Worm (Caenorhabditis elegans) whole organism, L3 larva: ENCODE results near the gene F53C3.11.

Experiments
- aly-2 ChIP-seq: fragments of 150-350 bp; optimal IDR thresholded peaks from 2 replicates; lab custom pipeline; 2014; ENCODE audit warnings: missing biosample characterization, missing genetic modification characterization
- ceh-82 ChIP-seq: fragments of 150-350 bp; optimal IDR thresholded peaks from 2 replicates; lab custom pipeline; 2014; ENCODE audit warnings: missing biosample characterization, missing genetic modification characterization
- hmg-11 ChIP-seq: sonication (generic microtip); optimal IDR thresholded peaks from 2 replicates; lab custom pipeline; 2016; ENCODE audit warnings: missing genetic modification characterization, missing compliant biosample characterization
- lin-15B ChIP-seq: fragments of 150-350 bp; optimal IDR thresholded peaks from 2 replicates; lab custom pipeline; 2014; ENCODE audit warnings: missing biosample characterization, missing genetic modification characterization
- nhr-28 ChIP-seq: fragments of 150-350 bp; optimal IDR thresholded peaks from 2 replicates; lab custom pipeline; 2014; ENCODE audit warnings: missing biosample characterization, missing genetic modification characterization
- nhr-77 ChIP-seq: fragments of 150-350 bp; optimal IDR thresholded peaks from 2 replicates; lab custom pipeline; 2014; ENCODE audit warnings: missing biosample characterization, missing genetic modification characterization
- pqm-1 ChIP-seq: fragments of 150-350 bp; optimal IDR thresholded peaks from 2 replicates; lab custom pipeline; 2017; ENCODE audit warnings: missing biosample characterization, missing genetic modification characterization, inconsistent platforms
- skn-1 ChIP-seq: fragments of 150-350 bp; optimal IDR thresholded peaks from 2 replicates; lab custom pipeline; 2014; ENCODE audit warnings: missing biosample characterization, missing genetic modification characterization
- zag-1 ChIP-seq: fragments of 150-350 bp; optimal IDR thresholded peaks from 2 replicates; lab custom pipeline; 2014; ENCODE audit warnings: missing biosample characterization, missing genetic modification characterization
- ztf-4 ChIP-seq: fragments of 150-350 bp; optimal IDR thresholded peaks from 2 replicates; lab custom pipeline; 2014; ENCODE audit warnings: missing biosample characterization, missing genetic modification characterization

DNA sequence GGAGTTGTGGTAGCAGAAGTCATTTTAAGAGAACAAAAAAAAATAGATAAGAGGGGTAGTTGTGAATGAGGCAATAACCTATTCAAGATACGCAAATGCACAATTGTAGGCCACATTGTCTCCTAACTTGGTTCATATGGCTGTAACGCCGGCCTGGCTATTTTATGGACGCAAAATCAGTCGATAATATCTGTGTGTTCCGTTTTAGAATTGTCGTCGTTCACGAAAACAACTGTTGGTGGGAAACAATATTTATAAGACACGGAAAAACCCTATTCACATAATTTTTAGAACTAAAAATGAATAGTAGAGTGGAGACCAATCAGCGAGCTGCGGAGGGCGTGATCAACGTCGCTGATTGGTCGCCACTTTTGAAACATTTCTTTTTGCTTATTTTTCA lies 28.6 kb downstream of the F53C3.11 start, which contains the start of gene sdz-7:
- TF ChIP-seq ceh-82 (no peak), nhr-77 (tag; lab: Kevin White, UChicago) (no peak), nhr-28 (no peak), hmg-11 (tag; lab: Kevin White, UChicago) (no peak), zag-1 (no peak), aly-2 (tag; lab: Kevin White, UChicago) (no peak), ztf-4 (tag; lab: Kevin White, UChicago) (no peak), pqm-1 (tag; lab: Kevin White, UChicago) (no peak), lin-15B (tag; lab: Kevin White, UChicago) (no peak), skn-1 (no peak)
